Fruit fly (Drosophila melanogaster): ENCODE data around the gene Teh2.

The Teh2 gene

DNA sequence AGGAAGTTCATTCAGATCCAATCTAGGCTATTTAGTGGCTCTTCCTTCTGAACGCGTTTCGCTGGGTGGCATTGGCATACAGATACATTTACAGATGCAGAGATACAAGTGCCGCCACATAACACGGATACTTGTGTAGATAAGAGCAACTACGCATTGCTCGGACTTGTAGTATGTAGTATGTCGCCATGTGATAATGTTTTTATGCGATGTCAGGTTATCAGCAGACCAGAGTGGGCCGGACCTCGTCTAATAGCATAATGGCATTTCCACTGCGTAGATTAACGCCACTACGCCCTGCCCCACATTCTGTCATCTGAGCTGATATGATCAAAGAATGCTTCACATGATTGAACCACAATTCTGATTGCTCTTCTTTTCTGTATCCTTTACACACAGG lies 34.0 kb upstream of the Teh2 start:
- TF ChIP-seq CG4496 (GFP tag; IDR thresholded peaks at IDR 0.05) (no peak), fd96Ca (GFP tag; IDR thresholded peaks at IDR 0.05) (no peak), CG8159 (tag; optimal IDR thresholded peaks at IDR 0.05) (no peak), Pif1A (GFP tag; optimal IDR thresholded peaks at IDR 0.05) (no peak), CG14655 (GFP tag; optimal IDR thresholded peaks at IDR 0.05) (no peak), CG34367 (tag; optimal IDR thresholded peaks at IDR 0.05) (no peak), Ets98B (GFP tag; IDR thresholded peaks at IDR 0.05) (no peak), CG8301 (tag; optimal IDR thresholded peaks at IDR 0.05) (no peak), rn (GFP tag; IDR thresholded peaks at IDR 0.05) (no peak), Snoo (tag; optimal IDR thresholded peaks at IDR 0.05) (no peak), CG15710 (tag; optimal IDR thresholded peaks at IDR 0.05) (no peak), Pif1B (GFP tag; optimal IDR thresholded peaks at IDR 0.05) (no peak), CG12605 (GFP tag; IDR thresholded peaks at IDR 0.05) (no peak), EcR (GFP tag; optimal IDR thresholded peaks at IDR 0.05) (no peak), gl (tag; optimal IDR thresholded peaks at IDR 0.05) (no peak), CG17806 (tag; optimal IDR thresholded peaks at IDR 0.05) (no peak), CG13204 (GFP tag; optimal IDR thresholded peaks at IDR 0.05) (no peak), CG32121 (GFP tag; IDR thresholded peaks at IDR 0.05) (no peak), CG10348 (GFP tag; IDR thresholded peaks at IDR 0.05) (no peak), D1 (tag; optimal IDR thresholded peaks at IDR 0.05) (no peak)

DNA sequence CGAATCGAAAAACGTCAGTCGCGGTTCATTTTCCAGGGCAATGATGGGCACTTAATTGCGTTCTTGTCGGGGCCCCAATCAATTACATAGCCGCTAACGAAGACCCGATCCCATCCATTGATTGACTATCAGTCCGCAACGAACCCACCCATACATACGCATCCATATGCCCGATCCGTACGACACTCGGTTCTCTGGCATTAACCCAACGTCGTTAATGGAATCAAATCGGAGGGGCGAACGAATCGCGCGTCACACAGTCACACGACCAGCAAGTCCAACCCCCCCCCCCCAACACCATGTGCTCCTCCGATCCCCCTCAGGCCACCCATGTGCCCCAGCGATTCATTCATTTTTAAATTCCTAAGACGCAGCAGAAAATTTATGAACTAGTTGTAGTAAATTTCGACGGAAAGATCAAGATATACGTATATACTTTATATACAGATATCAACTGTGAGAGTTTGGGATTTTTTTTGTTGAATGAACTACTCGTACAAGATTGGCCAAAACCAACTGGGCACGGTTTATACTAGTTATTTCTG lies 33.5 kb upstream of the Teh2 start:
- no peak for TF ChIP-seq CG9948 (tag; optimal IDR thresholded peaks at IDR 0.05)
- no peak for TF ChIP-seq gl (tag; optimal IDR thresholded peaks at IDR 0.05)
- TF ChIP-seq CG12605 (GFP tag; IDR thresholded peaks at IDR 0.05): no peak
- peak; percentile 64 for TF ChIP-seq Ets98B (GFP tag; IDR thresholded peaks at IDR 0.05)
- TF ChIP-seq CG17806 (tag; optimal IDR thresholded peaks at IDR 0.05): no peak
- TF ChIP-seq CG10348 (GFP tag; IDR thresholded peaks at IDR 0.05): no peak
- TF ChIP-seq CG34367 (tag; optimal IDR thresholded peaks at IDR 0.05): no peak
- peak; percentile 16 for TF ChIP-seq CG8159 (tag; optimal IDR thresholded peaks at IDR 0.05)
- peak; percentile 37; the same call in 1 of the 3 replicates for TF ChIP-seq CG4496 (GFP tag; IDR thresholded peaks at IDR 0.05)
- TF ChIP-seq D1 (tag; optimal IDR thresholded peaks at IDR 0.05): no peak
- no peak for TF ChIP-seq CG15710 (tag; optimal IDR thresholded peaks at IDR 0.05)
- no peak for TF ChIP-seq Pif1A (GFP tag; optimal IDR thresholded peaks at IDR 0.05)
- peak; percentile 55; the same call in 1 of the 2 replicates for TF ChIP-seq CG32121 (GFP tag; IDR thresholded peaks at IDR 0.05)
- TF ChIP-seq EcR (GFP tag; optimal IDR thresholded peaks at IDR 0.05): peak; percentile 74
- TF ChIP-seq fd96Ca (GFP tag; IDR thresholded peaks at IDR 0.05): no peak; the same call in 2 of the 3 replicates
- peak; percentile 46 for TF ChIP-seq CG13204 (GFP tag; optimal IDR thresholded peaks at IDR 0.05)
- no peak for TF ChIP-seq Pif1B (GFP tag; optimal IDR thresholded peaks at IDR 0.05)
- TF ChIP-seq rn (GFP tag; IDR thresholded peaks at IDR 0.05): no peak
- no peak for TF ChIP-seq CG8301 (tag; optimal IDR thresholded peaks at IDR 0.05)
- no peak for TF ChIP-seq CG14655 (GFP tag; optimal IDR thresholded peaks at IDR 0.05)

DNA sequence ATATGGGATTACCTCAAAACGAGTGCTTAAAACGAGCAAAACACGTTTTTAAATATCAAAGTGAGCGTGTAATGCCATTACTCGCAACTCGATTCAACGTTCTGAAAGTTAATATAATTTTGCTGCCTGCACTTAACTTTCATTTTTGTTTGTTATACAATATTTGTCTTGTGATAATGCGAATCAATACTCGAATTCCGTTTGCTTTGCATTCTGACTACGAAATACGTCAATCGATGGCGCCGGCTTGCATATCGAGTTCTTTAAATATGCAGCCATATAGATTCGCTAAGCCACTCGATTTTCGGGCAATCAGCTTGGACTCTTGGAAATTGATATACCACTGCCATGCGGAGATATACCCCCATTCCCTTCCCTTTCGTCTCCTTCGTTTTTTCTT lies 32.9 kb upstream of the Teh2 start:
- TF ChIP-seq D1 (tag; optimal IDR thresholded peaks at IDR 0.05): no peak

DNA sequence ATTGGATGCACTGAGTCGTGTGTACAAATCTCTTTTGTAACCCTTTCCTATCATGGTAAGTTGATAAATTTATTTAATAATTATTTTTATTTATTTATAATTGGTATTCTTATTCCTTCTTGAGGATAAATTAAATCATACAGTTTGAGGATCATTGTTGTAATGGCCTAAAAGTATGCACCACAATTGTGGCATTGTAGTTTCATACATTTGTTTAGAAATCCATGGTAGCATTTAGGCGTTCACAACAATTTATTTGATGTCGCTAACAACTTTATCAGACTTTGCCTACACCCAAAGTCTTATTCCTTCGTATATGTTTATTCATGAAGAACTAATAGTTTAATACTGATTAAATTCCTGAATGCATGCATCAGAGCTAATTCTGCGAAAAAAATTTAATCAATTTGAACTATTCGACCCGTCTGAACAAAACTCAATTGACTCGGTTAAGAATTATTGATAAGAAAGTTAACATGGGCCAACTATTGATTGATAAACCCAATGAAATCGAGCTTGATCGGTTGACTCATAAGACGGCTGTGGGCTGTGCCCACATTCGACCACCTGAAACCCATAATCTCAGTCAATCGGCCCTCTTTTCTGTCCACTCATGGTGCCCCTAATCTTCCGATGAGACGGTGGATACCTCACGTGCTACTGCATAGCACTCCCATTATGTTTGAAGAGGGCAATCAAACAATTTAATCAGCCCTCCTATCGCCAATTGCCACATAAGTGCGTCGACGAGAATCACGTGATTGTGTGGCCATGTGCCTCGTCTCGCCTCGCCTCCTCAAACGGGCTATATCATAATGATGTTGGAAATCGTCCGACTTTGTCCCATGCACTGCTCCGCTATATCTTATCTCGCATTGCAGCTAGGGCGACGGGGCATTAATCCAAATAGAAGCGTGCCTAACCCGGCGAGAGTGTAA lies 31.7 kb upstream of the Teh2 start:
- TF ChIP-seq CG13204 (GFP tag; optimal IDR thresholded peaks at IDR 0.05): no peak
- TF ChIP-seq CG4496 (GFP tag; IDR thresholded peaks at IDR 0.05): peak; percentile 37; the same call in 1 of the 3 replicates
- TF ChIP-seq D1 (tag; optimal IDR thresholded peaks at IDR 0.05): no peak
- no peak for TF ChIP-seq rn (GFP tag; IDR thresholded peaks at IDR 0.05)
- no peak for TF ChIP-seq CG8159 (tag; optimal IDR thresholded peaks at IDR 0.05)
- TF ChIP-seq CG32121 (GFP tag; IDR thresholded peaks at IDR 0.05): 0 out of 2 replicates have a peak, but pooled peaks have one; percentile 12
- no peak for TF ChIP-seq EcR (GFP tag; optimal IDR thresholded peaks at IDR 0.05)
- TF ChIP-seq gl (tag; optimal IDR thresholded peaks at IDR 0.05): no peak
- TF ChIP-seq CG8301 (tag; optimal IDR thresholded peaks at IDR 0.05): no peak
- no peak for TF ChIP-seq Snoo (tag; optimal IDR thresholded peaks at IDR 0.05)
- no peak for TF ChIP-seq Pif1A (GFP tag; optimal IDR thresholded peaks at IDR 0.05)
- no peak for TF ChIP-seq CG17806 (tag; optimal IDR thresholded peaks at IDR 0.05)
- no peak for TF ChIP-seq CG14655 (GFP tag; optimal IDR thresholded peaks at IDR 0.05)
- TF ChIP-seq CG10348 (GFP tag; IDR thresholded peaks at IDR 0.05): no peak
- TF ChIP-seq Ets98B (GFP tag; IDR thresholded peaks at IDR 0.05): peak; percentile 21; the same call in 1 of the 2 replicates

DNA sequence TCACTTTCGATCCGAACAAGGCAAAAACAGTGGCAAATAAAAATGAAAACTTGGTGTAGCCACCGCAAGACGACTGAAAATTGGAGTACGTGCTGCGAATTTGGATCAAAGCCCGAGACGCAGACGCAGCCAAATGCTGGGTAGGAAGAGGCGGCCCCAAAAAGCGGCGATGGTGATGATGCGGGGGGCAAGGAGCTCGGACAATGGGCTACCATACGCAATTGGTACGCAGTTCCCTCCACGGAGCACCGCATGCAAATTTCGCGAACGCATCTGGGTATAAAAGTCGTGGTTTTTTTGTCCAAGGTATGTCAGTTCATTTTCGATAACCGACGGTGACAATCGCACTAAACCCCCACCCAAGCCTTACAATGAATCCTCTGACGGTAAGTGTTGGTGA lies 27.3 kb upstream of the Teh2 start, which contains the start of gene Cpr64Ad:
TSS of gene Cpr64Ad (plus strand) at position 301 of the 400 bp plus-strand sequence.
- TF ChIP-seq Pif1A (GFP tag; optimal IDR thresholded peaks at IDR 0.05): no peak
- no peak for TF ChIP-seq Snoo (tag; optimal IDR thresholded peaks at IDR 0.05)
- no peak for TF ChIP-seq D1 (tag; optimal IDR thresholded peaks at IDR 0.05)
- TF ChIP-seq fd96Ca (GFP tag; IDR thresholded peaks at IDR 0.05): no peak
- TF ChIP-seq CG15710 (tag; optimal IDR thresholded peaks at IDR 0.05): no peak
- TF ChIP-seq CG13204 (GFP tag; optimal IDR thresholded peaks at IDR 0.05): no peak
- TF ChIP-seq CG17806 (tag; optimal IDR thresholded peaks at IDR 0.05): no peak

DNA sequence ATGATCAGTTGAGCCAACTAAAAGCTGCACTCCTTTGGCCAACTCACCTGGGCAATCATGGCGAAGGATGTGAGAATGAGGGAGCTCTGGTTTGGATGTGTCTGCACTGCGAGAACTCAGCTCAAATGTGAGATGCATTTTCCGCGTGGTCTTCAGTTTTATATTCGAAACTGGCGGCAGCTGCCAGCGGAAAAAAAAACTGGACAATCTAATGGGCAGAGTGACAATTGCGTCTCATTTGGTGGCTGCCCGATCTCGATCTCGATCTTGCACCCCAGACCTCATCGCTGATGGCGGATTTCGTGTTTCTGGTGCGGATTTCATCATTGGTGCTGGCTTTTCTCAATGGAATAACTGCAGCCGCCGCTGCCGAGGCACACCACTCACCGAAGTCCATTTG lies 25.0 kb upstream of the Teh2 start, which contains the start of gene Cpr64Ac:
TSS of gene Cpr64Ac (minus strand) at position 101 of the 400 bp plus-strand sequence.
- TF ChIP-seq D1 (tag; optimal IDR thresholded peaks at IDR 0.05) (no peak), EcR (GFP tag; optimal IDR thresholded peaks at IDR 0.05) (no peak), gl (tag; optimal IDR thresholded peaks at IDR 0.05) (no peak)

All from whole organism, pupa.